Fruit fly (Drosophila melanogaster) whole organism, embryonic: Measurements from ENCODE around the gene Tre1.

Experiments used
- Abd-B ChIP-seq: fragments of 200-800 bp; sonication (Bioruptor generic); optimal IDR thresholded peaks from 2 replicates; lab custom pipeline; 2018; ENCODE audit warnings: missing biosample characterization, mild to moderate bottlenecking, missing genetic modification characterization, moderate library complexity
- Atf6 ChIP-seq: fragments of 200-800 bp; sonication (Bioruptor generic); IDR thresholded peaks from 2 replicates; pipeline ENCODE4 v1.3.6; 2022; ENCODE audit warnings: missing biosample characterization, missing genetic modification characterization
- Bgb ChIP-seq: fragments of 200-800 bp; sonication (Bioruptor generic); IDR thresholded peaks from 2 replicates; pipeline ENCODE4 v1.3.6; 2022; ENCODE audit warnings: missing biosample characterization, missing genetic modification characterization; ENCODE audit not compliant: partially characterized antibody
- Bteb2 ChIP-seq: fragments of 200-800 bp; sonication (Bioruptor generic); optimal IDR thresholded peaks from 2 replicates; lab custom pipeline; 2016; ENCODE audit warnings: missing biosample characterization, missing genetic modification characterization
- C15 ChIP-seq: fragments of 200-800 bp; sonication (Bioruptor generic); IDR thresholded peaks from 3 replicates; pipeline ENCODE4 v1.3.6; 2022; ENCODE audit warnings: missing biosample characterization, missing genetic modification characterization
- CG12942 ChIP-seq: fragments of 200-800 bp; sonication (Bioruptor generic); optimal IDR thresholded peaks from 3 replicates; lab custom pipeline; 2016; ENCODE audit warnings: missing biosample characterization, missing genetic modification characterization
- CG13424 ChIP-seq: fragments of 200-800 bp; sonication (Bioruptor generic); optimal IDR thresholded peaks from 2 replicates; lab custom pipeline; 2019; ENCODE audit warnings: missing biosample characterization, mild to moderate bottlenecking, missing genetic modification characterization, moderate library complexity
- CG16863 ChIP-seq: fragments of 200-800 bp; sonication (Bioruptor generic); optimal IDR thresholded peaks from 3 replicates; lab custom pipeline; 2016; ENCODE audit warnings: missing biosample characterization, missing genetic modification characterization
- CG17361 ChIP-seq: fragments of 200-800 bp; sonication (Bioruptor generic); IDR thresholded peaks from 3 replicates; pipeline ENCODE4 v1.3.6; 2022; ENCODE audit warnings: missing biosample characterization, missing genetic modification characterization
- CG17829 ChIP-seq: fragments of 200-800 bp; optimal IDR thresholded peaks from 2 replicates; lab custom pipeline; 2019; ENCODE audit warnings: missing biosample characterization, mild to moderate bottlenecking, missing genetic modification characterization, moderate library complexity
- CG4282 ChIP-seq: fragments of 200-800 bp; sonication (Bioruptor generic); optimal IDR thresholded peaks from 2 replicates; lab custom pipeline; 2016; ENCODE audit warnings: missing biosample characterization, missing genetic modification characterization
- CG4404 ChIP-seq: fragments of 200-800 bp; sonication (Bioruptor generic); IDR thresholded peaks from 2 replicates; pipeline ENCODE4 v1.3.6; 2022; ENCODE audit warnings: missing biosample characterization, missing genetic modification characterization
- CG4820 ChIP-seq: fragments of 200-800 bp; sonication (Bioruptor generic); optimal IDR thresholded peaks from 3 replicates; lab custom pipeline; 2016; ENCODE audit warnings: missing biosample characterization, missing genetic modification characterization
- CG4854 ChIP-seq: fragments of 200-800 bp; sonication (Bioruptor generic); optimal IDR thresholded peaks from 2 replicates; lab custom pipeline; 2016; ENCODE audit warnings: missing biosample characterization, missing genetic modification characterization, inconsistent platforms
- CG6272 ChIP-seq: fragments of 200-800 bp; sonication (Bioruptor generic); IDR thresholded peaks from 2 replicates; pipeline ENCODE4 v1.3.6; 2022; ENCODE audit warnings: missing biosample characterization, missing genetic modification characterization
- CG6813 ChIP-seq: fragments of 200-800 bp; sonication (Bioruptor generic); optimal IDR thresholded peaks from 2 replicates; lab custom pipeline; 2017; ENCODE audit warnings: missing biosample characterization, missing genetic modification characterization, mild to moderate bottlenecking, moderate library complexity, missing genetic modification reagents
- CG7271 ChIP-seq: fragments of 200-800 bp; sonication (Bioruptor generic); optimal IDR thresholded peaks from 2 replicates; lab custom pipeline; 2018; ENCODE audit warnings: missing biosample characterization, mild to moderate bottlenecking, missing genetic modification characterization, moderate library complexity
- CG7357 ChIP-seq: fragments of 200-800 bp; sonication (Bioruptor generic); IDR thresholded peaks from 3 replicates; pipeline ENCODE4 v1.3.6; 2022; ENCODE audit warnings: missing biosample characterization, missing genetic modification characterization
- CHES-1-like ChIP-seq: fragments of 200-800 bp; sonication (Bioruptor generic); optimal IDR thresholded peaks from 2 replicates; lab custom pipeline; 2016; ENCODE audit warnings: missing biosample characterization, missing genetic modification characterization
- Deaf1 ChIP-seq: fragments of 200-800 bp; optimal IDR thresholded peaks from 3 replicates; lab custom pipeline; 2019; ENCODE audit warnings: missing biosample characterization, mild to moderate bottlenecking, missing genetic modification characterization, moderate library complexity
- E2f2 ChIP-seq: fragments of 200-800 bp; sonication (Bioruptor generic); IDR thresholded peaks from 2 replicates; pipeline ENCODE4 v1.3.6; 2022; ENCODE audit warnings: missing biosample characterization, missing genetic modification characterization
- Fer2 ChIP-seq: fragments of 200-800 bp; sonication (Bioruptor generic); optimal IDR thresholded peaks from 2 replicates; lab custom pipeline; 2018; ENCODE audit warnings: missing biosample characterization, mild to moderate bottlenecking, missing genetic modification characterization, moderate library complexity
- Fer3 ChIP-seq: fragments of 200-800 bp; sonication (Bioruptor generic); optimal IDR thresholded peaks from 2 replicates; lab custom pipeline; 2018; ENCODE audit warnings: missing biosample characterization, mild to moderate bottlenecking, missing genetic modification characterization, moderate library complexity
- H15 ChIP-seq: fragments of 200-800 bp; sonication (Bioruptor generic); IDR thresholded peaks from 3 replicates; pipeline ENCODE4 v1.3.6; 2022; ENCODE audit warnings: missing biosample characterization, missing genetic modification characterization
- Hr3 ChIP-seq: fragments of 200-800 bp; sonication (Bioruptor generic); optimal IDR thresholded peaks from 3 replicates; lab custom pipeline; 2016; ENCODE audit warnings: missing biosample characterization, missing genetic modification characterization
- MBD-R2 ChIP-seq: fragments of 200-800 bp; sonication (Bioruptor generic); IDR thresholded peaks from 2 replicates; pipeline ENCODE4 v1.3.6; 2022; ENCODE audit warnings: missing biosample characterization, missing genetic modification characterization
- Mad ChIP-seq: fragments of 200-800 bp; sonication (Bioruptor generic); optimal IDR thresholded peaks from 2 replicates; lab custom pipeline; 2016; ENCODE audit warnings: missing biosample characterization, missing genetic modification characterization
- Med ChIP-seq: fragments of 200-800 bp; sonication (Bioruptor generic); peaks from one replicate; lab custom pipeline; 2016; ENCODE audit warnings: missing biosample characterization, missing genetic modification characterization, mild to moderate bottlenecking, inconsistent platforms, moderate library complexity
- NC2α ChIP-seq: fragments of 200-800 bp; sonication (Bioruptor generic); optimal IDR thresholded peaks from 2 replicates; lab custom pipeline; 2016; ENCODE audit warnings: missing biosample characterization, missing genetic modification characterization
- Nf-YA ChIP-seq: fragments of 200-800 bp; sonication (Bioruptor generic); IDR thresholded peaks from 2 replicates; pipeline ENCODE4 v1.3.6; 2022; ENCODE audit warnings: missing biosample characterization, missing genetic modification characterization
- Sox100B ChIP-seq: fragments of 200-800 bp; sonication (Bioruptor generic); optimal IDR thresholded peaks from 3 replicates; lab custom pipeline; 2018; ENCODE audit warnings: missing biosample characterization, mild to moderate bottlenecking, missing genetic modification characterization
- ab ChIP-seq: fragments of 200-800 bp; sonication (Bioruptor generic); optimal IDR thresholded peaks from 2 replicates; lab custom pipeline; 2016; ENCODE audit warnings: missing biosample characterization, missing genetic modification characterization
- cas ChIP-seq: fragments of 200-800 bp; sonication (Bioruptor generic); IDR thresholded peaks from 2 replicates; pipeline ENCODE4 v1.3.6; 2022; ENCODE audit warnings: missing biosample characterization, missing genetic modification characterization
- chif ChIP-seq, 2 experiments: fragments of 200-800 bp; sonication (Bioruptor generic); optimal IDR thresholded peaks; 3 replicates each; lab custom pipeline; 2016; ENCODE audit warnings: missing biosample characterization in 2 of 2, missing genetic modification characterization in 2 of 2
- danr ChIP-seq: fragments of 200-800 bp; sonication (Bioruptor generic); IDR thresholded peaks from 2 replicates; pipeline ENCODE4 v1.3.6; 2022; ENCODE audit warnings: missing biosample characterization, missing genetic modification characterization
- gce ChIP-seq: fragments of 200-800 bp; sonication (Bioruptor generic); IDR thresholded peaks from 3 replicates; pipeline ENCODE4 v1.3.6; 2022; ENCODE audit warnings: missing biosample characterization, missing genetic modification characterization
- gcm ChIP-seq: fragments of 200-800 bp; sonication (Bioruptor generic); optimal IDR thresholded peaks from 2 replicates; lab custom pipeline; 2019; ENCODE audit warnings: missing biosample characterization, mild to moderate bottlenecking, missing genetic modification characterization, moderate library complexity
- ham ChIP-seq: fragments of 200-800 bp; sonication (Bioruptor generic); IDR thresholded peaks from 2 replicates; pipeline ENCODE4 v1.3.6; 2022; ENCODE audit warnings: missing biosample characterization, missing genetic modification characterization
- lab ChIP-seq: fragments of 200-800 bp; sonication (Bioruptor generic); optimal IDR thresholded peaks from 3 replicates; lab custom pipeline; 2017; ENCODE audit warnings: missing biosample characterization, missing genetic modification characterization, mild to moderate bottlenecking, moderate library complexity, missing genetic modification reagents
- mam ChIP-seq: fragments of 200-800 bp; sonication (Bioruptor generic); optimal IDR thresholded peaks from 3 replicates; lab custom pipeline; 2016; ENCODE audit warnings: missing biosample characterization, missing genetic modification characterization
- mirr ChIP-seq: fragments of 200-800 bp; sonication (Bioruptor generic); optimal IDR thresholded peaks from 3 replicates; lab custom pipeline; 2018; ENCODE audit warnings: missing biosample characterization, mild to moderate bottlenecking, missing genetic modification characterization
- p53 ChIP-seq: fragments of 200-800 bp; sonication (Bioruptor generic); optimal IDR thresholded peaks from 2 replicates; lab custom pipeline; 2016; ENCODE audit warnings: missing biosample characterization, missing genetic modification characterization
- sd ChIP-seq: fragments of 200-800 bp; sonication (Bioruptor generic); optimal IDR thresholded peaks from 3 replicates; lab custom pipeline; 2018; ENCODE audit warnings: missing biosample characterization, mild to moderate bottlenecking, missing genetic modification characterization, moderate library complexity
- seq ChIP-seq: fragments of 200-800 bp; sonication (Bioruptor generic); IDR thresholded peaks from 2 replicates; pipeline ENCODE4 v1.3.6; 2022; ENCODE audit warnings: missing biosample characterization, missing genetic modification characterization
- sna ChIP-seq: fragments of 200-800 bp; sonication (Bioruptor generic); IDR thresholded peaks from 2 replicates; pipeline ENCODE4 v1.3.6; 2022; ENCODE audit warnings: missing biosample characterization, missing genetic modification characterization; ENCODE audit not compliant: partially characterized antibody
- sob ChIP-seq: fragments of 200-800 bp; sonication (Bioruptor generic); IDR thresholded peaks from 2 replicates; pipeline ENCODE4 v1.3.6; 2022; ENCODE audit warnings: missing biosample characterization, missing genetic modification characterization
- tio ChIP-seq: fragments of 200-800 bp; sonication (Bioruptor generic); optimal IDR thresholded peaks from 2 replicates; lab custom pipeline; 2017; ENCODE audit warnings: missing biosample characterization, missing genetic modification characterization, inconsistent platforms
- tx ChIP-seq: fragments of 200-800 bp; sonication (Bioruptor generic); optimal IDR thresholded peaks from 2 replicates; lab custom pipeline; 2016; ENCODE audit warnings: missing biosample characterization, missing genetic modification characterization
- vvl ChIP-seq: fragments of 200-800 bp; sonication (Bioruptor generic); IDR thresholded peaks from 2 replicates; pipeline ENCODE4 v1.3.6; 2022; ENCODE audit warnings: missing biosample characterization, missing genetic modification characterization

The Tre1 gene

dm6 chrX:5679079-5679932 lies 471 bp downstream of the Tre1 start (continued):
- TF ChIP-seq Atf6 = no peak
- TF ChIP-seq danr = no peak
- peak; percentile 6 for TF ChIP-seq tx (GFP tag; lab: Kevin White, UChicago)
- TF ChIP-seq mam = peak; percentile 26
- no peak for TF ChIP-seq Bgb (GFP tag; lab: Robert Waterston, UW)
- TF ChIP-seq E2f2 (GFP tag; lab: Robert Waterston, UW) = peak; percentile 12; the same call in 1 of the 2 replicates
- TF ChIP-seq CG7357 (GFP tag; lab: Robert Waterston, UW) = no peak
- peak; percentile 9 for TF ChIP-seq Mad

- TF ChIP-seq Bgb (GFP tag; lab: Robert Waterston, UW) (no peak), Fer3 (no peak), tio (GFP tag; lab: Kevin White, UChicago) (no peak), Sox100B (GFP tag; lab: Kevin White, UChicago) (peak; percentile 68), CG12942 (GFP tag; lab: Kevin White, UChicago) (no peak), ab (GFP tag; lab: Kevin White, UChicago) (no peak), sob (no peak), cas (GFP tag; lab: Robert Waterston, UW) (no peak), CG17361 (GFP tag; lab: Robert Waterston, UW) (peak; percentile 33; the same call in 1 of the 3 replicates), sd (tag; lab: Kevin White, UChicago) (no peak), mirr (GFP tag; lab: Kevin White, UChicago) (no peak), sna (GFP tag; lab: Robert Waterston, UW) (no peak), NC2α (GFP tag; lab: Kevin White, UChicago) (no peak), chif (GFP tag; optimal IDR thresholded peaks at IDR 0.05; lab: Kevin White, UChicago) (peak in 1 of 2 experiments; percentile 40), CG4820 (GFP tag; lab: Kevin White, UChicago) (no peak), gcm (GFP tag; lab: Kevin White, UChicago) (no peak), gce (GFP tag; lab: Robert Waterston, UW) (no peak), C15 (GFP tag; lab: Robert Waterston, UW) (0 out of 3 replicates have a peak, but pooled peaks have one; percentile 3), CG13424 (no peak), Bteb2 (GFP tag; lab: Kevin White, UChicago) (no peak), p53 (GFP tag; lab: Kevin White, UChicago) (no peak), CG6272 (no peak), CG4282 (GFP tag; lab: Kevin White, UChicago) (no peak), Nf-YA (GFP tag; lab: Robert Waterston, UW) (no peak), H15 (GFP tag; lab: Robert Waterston, UW) (no peak), CG6813 (GFP tag; lab: Kevin White, UChicago) (peak; percentile 50), CHES-1-like (GFP tag; lab: Kevin White, UChicago) (no peak), ham (GFP tag; lab: Robert Waterston, UW) (peak; percentile 2; the same call in 1 of the 2 replicates), MBD-R2 (GFP tag; lab: Robert Waterston, UW) (no peak), CG4404 (GFP tag; lab: Robert Waterston, UW) (no peak), Abd-B (GFP tag; lab: Kevin White, UChicago) (no peak), Deaf1 (tag; lab: Kevin White, UChicago) (no peak), Hr3 (GFP tag; lab: Kevin White, UChicago) (no peak), CG4854 (GFP tag; lab: Kevin White, UChicago) (no peak), Fer2 (no peak), vvl (GFP tag; lab: Robert Waterston, UW) (no peak), lab (GFP tag; lab: Kevin White, UChicago) (no peak), CG7357 (GFP tag; lab: Robert Waterston, UW) (no peak), CG17829 (tag; lab: Kevin White, UChicago) (no peak), CG16863 (GFP tag; lab: Kevin White, UChicago) (no peak), seq (GFP tag; lab: Robert Waterston, UW) (no peak; the same call in 1 of the 2 replicates), Med (peak; percentile 59), CG7271 (tag; lab: Kevin White, UChicago) (no peak)
Measured at dm6 chrX:5678178-5678470, 1.7 kb downstream of the Tre1 start.
